Fruit fly (Drosophila melanogaster): ENCODE results near the gene CG10853.

dm6 chr3L:3930930-3931329, 16.8 kb upstream of the CG10853 start:
- TF ChIP-seq Snoo (tag; optimal IDR thresholded peaks at IDR 0.05): no peak
- no peak for TF ChIP-seq Pif1B (GFP tag; optimal IDR thresholded peaks at IDR 0.05)
- TF ChIP-seq CG10348 (GFP tag; IDR thresholded peaks at IDR 0.05): no peak
- TF ChIP-seq CG17806 (tag; optimal IDR thresholded peaks at IDR 0.05): no peak
- no peak for TF ChIP-seq fd96Ca (GFP tag; IDR thresholded peaks at IDR 0.05)
- no peak for TF ChIP-seq gl (tag; optimal IDR thresholded peaks at IDR 0.05)
